Fruit fly (Drosophila melanogaster): ENCODE results near the gene CG6696.

CG6696 gene

dm6 chrX:18681410-18681809 is 19.5 kb upstream of the CG6696 start:
- TF ChIP-seq Myc (optimal IDR thresholded peaks at IDR 0.05): no peak
- TF ChIP-seq Sin3A (optimal IDR thresholded peaks at IDR 0.05): no peak
- no peak for TF ChIP-seq insv (optimal IDR thresholded peaks at IDR 0.05)
- no peak for TF ChIP-seq psq (optimal IDR thresholded peaks at IDR 0.05)
- TF ChIP-seq ttk (optimal IDR thresholded peaks at IDR 0.05): no peak
- no peak for TF ChIP-seq h (optimal IDR thresholded peaks at IDR 0.05)

dm6 chrX:18678876-18679275 is 16.9 kb upstream of the CG6696 start:
- TF ChIP-seq Sin3A (optimal IDR thresholded peaks at IDR 0.05) (no peak), h (optimal IDR thresholded peaks at IDR 0.05) (no peak), ttk (optimal IDR thresholded peaks at IDR 0.05) (no peak), Myc (optimal IDR thresholded peaks at IDR 0.05) (no peak), psq (optimal IDR thresholded peaks at IDR 0.05) (no peak), insv (optimal IDR thresholded peaks at IDR 0.05) (no peak)

- TF ChIP-seq psq (optimal IDR thresholded peaks at IDR 0.05) (no peak), h (optimal IDR thresholded peaks at IDR 0.05) (no peak), Myc (optimal IDR thresholded peaks at IDR 0.05) (no peak), insv (optimal IDR thresholded peaks at IDR 0.05) (no peak), Sin3A (optimal IDR thresholded peaks at IDR 0.05) (no peak), ttk (optimal IDR thresholded peaks at IDR 0.05) (no peak)
Observed at dm6 chrX:18676756-18677155, 14.8 kb upstream of the CG6696 start.

dm6 chrX:18675702-18676101 is 13.7 kb upstream of the CG6696 start:
- TF ChIP-seq ttk (optimal IDR thresholded peaks at IDR 0.05) (no peak), insv (optimal IDR thresholded peaks at IDR 0.05) (no peak), h (optimal IDR thresholded peaks at IDR 0.05) (no peak), Sin3A (optimal IDR thresholded peaks at IDR 0.05) (no peak), psq (optimal IDR thresholded peaks at IDR 0.05) (no peak), Myc (optimal IDR thresholded peaks at IDR 0.05) (no peak)

dm6 chrX:18675272-18675671 is 13.3 kb upstream of the CG6696 start:
- TF ChIP-seq Sin3A (optimal IDR thresholded peaks at IDR 0.05) (no peak), insv (optimal IDR thresholded peaks at IDR 0.05) (no peak), ttk (optimal IDR thresholded peaks at IDR 0.05) (no peak), psq (optimal IDR thresholded peaks at IDR 0.05) (no peak), h (optimal IDR thresholded peaks at IDR 0.05) (no peak)

dm6 chrX:18672900-18673529 is 11.1 kb upstream of the CG6696 start:
- TF ChIP-seq psq (optimal IDR thresholded peaks at IDR 0.05) (no peak), insv (optimal IDR thresholded peaks at IDR 0.05) (no peak), Myc (optimal IDR thresholded peaks at IDR 0.05) (no peak), Sin3A (optimal IDR thresholded peaks at IDR 0.05) (no peak), ttk (optimal IDR thresholded peaks at IDR 0.05) (no peak), h (optimal IDR thresholded peaks at IDR 0.05) (no peak)

dm6 chrX:18671545-18672174 is 9.7 kb upstream of the CG6696 start:
- no peak for TF ChIP-seq insv (optimal IDR thresholded peaks at IDR 0.05)
- no peak for TF ChIP-seq Sin3A (optimal IDR thresholded peaks at IDR 0.05)
- no peak for TF ChIP-seq ttk (optimal IDR thresholded peaks at IDR 0.05)
- TF ChIP-seq psq (optimal IDR thresholded peaks at IDR 0.05): no peak
- TF ChIP-seq Myc (optimal IDR thresholded peaks at IDR 0.05): no peak
- TF ChIP-seq h (optimal IDR thresholded peaks at IDR 0.05): no peak

- TF ChIP-seq insv (optimal IDR thresholded peaks at IDR 0.05) (no peak), psq (optimal IDR thresholded peaks at IDR 0.05) (no peak), Sin3A (optimal IDR thresholded peaks at IDR 0.05) (no peak), Myc (optimal IDR thresholded peaks at IDR 0.05) (no peak), h (optimal IDR thresholded peaks at IDR 0.05) (no peak), ttk (optimal IDR thresholded peaks at IDR 0.05) (no peak)
Observed at dm6 chrX:18669811-18670477, 8.0 kb upstream of the CG6696 start.

- no peak for TF ChIP-seq Myc (optimal IDR thresholded peaks at IDR 0.05)
- TF ChIP-seq ttk (optimal IDR thresholded peaks at IDR 0.05): no peak
- no peak for TF ChIP-seq insv (optimal IDR thresholded peaks at IDR 0.05)
- TF ChIP-seq h (optimal IDR thresholded peaks at IDR 0.05): no peak
- no peak for TF ChIP-seq Sin3A (optimal IDR thresholded peaks at IDR 0.05)
- TF ChIP-seq psq (optimal IDR thresholded peaks at IDR 0.05): no peak
Observed at dm6 chrX:18668293-18668692, 6.3 kb upstream of the CG6696 start.

dm6 chrX:18665715-18666267 is 3.8 kb upstream of the CG6696 start:
- TF ChIP-seq psq (optimal IDR thresholded peaks at IDR 0.05) (no peak), Myc (optimal IDR thresholded peaks at IDR 0.05) (no peak), insv (optimal IDR thresholded peaks at IDR 0.05) (no peak), ttk (optimal IDR thresholded peaks at IDR 0.05) (no peak), h (optimal IDR thresholded peaks at IDR 0.05) (no peak), Sin3A (optimal IDR thresholded peaks at IDR 0.05) (no peak)

dm6 chrX:18663362-18663761 is 1.4 kb upstream of the CG6696 start:
- TF ChIP-seq h (optimal IDR thresholded peaks at IDR 0.05) (no peak), insv (optimal IDR thresholded peaks at IDR 0.05) (no peak), Myc (optimal IDR thresholded peaks at IDR 0.05) (no peak), ttk (optimal IDR thresholded peaks at IDR 0.05) (no peak), psq (optimal IDR thresholded peaks at IDR 0.05) (no peak), Sin3A (optimal IDR thresholded peaks at IDR 0.05) (no peak)

- no peak for TF ChIP-seq insv (optimal IDR thresholded peaks at IDR 0.05)
- TF ChIP-seq Sin3A (optimal IDR thresholded peaks at IDR 0.05): no peak
- TF ChIP-seq psq (optimal IDR thresholded peaks at IDR 0.05): no peak
- no peak for TF ChIP-seq Myc (optimal IDR thresholded peaks at IDR 0.05)
- TF ChIP-seq ttk (optimal IDR thresholded peaks at IDR 0.05): no peak
- no peak for TF ChIP-seq h (optimal IDR thresholded peaks at IDR 0.05)
Observed at dm6 chrX:18657502-18657947, 4.4 kb downstream of the CG6696 start, which contains the start of gene fu. TSS of gene fu (plus strand) at chrX:18657755.

All from Kc167 (cell line).